Worm (Caenorhabditis elegans) whole organism, L4 larva: ENCODE measurements around the gene trpp-6.

Experiments used
- T26A8.4 ChIP-seq: fragments of 200-800 bp; sonication (Bioruptor generic); IDR thresholded peaks from 2 replicates; pipeline ENCODE4 v1.3.6; 2022; ENCODE audit warnings: missing genetic modification characterization, missing compliant biosample characterization
- Y105C5A.15 ChIP-seq: fragments of 200-800 bp; sonication (Bioruptor generic); IDR thresholded peaks from 2 replicates; pipeline ENCODE4 v1.3.6; 2022; ENCODE audit warnings: missing genetic modification characterization, missing compliant biosample characterization
- aha-1 ChIP-seq: fragments of 150-350 bp; peaks from one replicate; lab custom pipeline; 2014; ENCODE audit warnings: missing biosample characterization, missing genetic modification characterization
- arid-1 ChIP-seq: fragments of 200-800 bp; sonication (Bioruptor generic); conservative IDR thresholded peaks from 2 replicates; pipeline ENCODE4 v1.3.6; 2022; ENCODE audit warnings: missing genetic modification reagents, missing genetic modification characterization, missing compliant biosample characterization
- ceh-20 ChIP-seq: fragments of 200-800 bp; sonication (Bioruptor generic); IDR thresholded peaks from 2 replicates; pipeline ENCODE4 v1.3.6; 2022; ENCODE audit warnings: missing genetic modification reagents, missing genetic modification characterization, missing compliant biosample characterization
- ceh-28 ChIP-seq: fragments of 150-350 bp; optimal IDR thresholded peaks from 2 replicates; lab custom pipeline; 2014; ENCODE audit warnings: missing biosample characterization, missing genetic modification reagents, missing genetic modification characterization
- ceh-82 ChIP-seq: sonication (generic microtip); optimal IDR thresholded peaks from 2 replicates; lab custom pipeline; 2017; ENCODE audit warnings: missing biosample characterization, missing genetic modification characterization
- ces-1 ChIP-seq: fragments of 150-350 bp; sonication (generic microtip); optimal IDR thresholded peaks from 4 replicates; lab custom pipeline; 2014; ENCODE audit warnings: missing biosample characterization, missing genetic modification reagents, missing genetic modification characterization
- ctbp-1 ChIP-seq: fragments of 200-800 bp; sonication (Bioruptor generic); IDR thresholded peaks from 2 replicates; pipeline ENCODE4 v1.3.6; 2022; ENCODE audit warnings: missing genetic modification reagents, missing genetic modification characterization, missing compliant biosample characterization
- daf-12 ChIP-seq: fragments of 150-350 bp; optimal IDR thresholded peaks from 2 replicates; lab custom pipeline; 2014; ENCODE audit warnings: missing biosample characterization, missing genetic modification reagents, missing genetic modification characterization
- daf-16 ChIP-seq, 3 experiments: sonication (generic microtip); optimal IDR thresholded peaks; 2 replicates each; lab custom pipeline; 2016 to 2017; ENCODE audit warnings: missing genetic modification characterization in 3 of 3, missing genetic modification reagents in 3 of 3, mild to moderate bottlenecking in 2 of 3, missing compliant biosample characterization in 2 of 3, missing biosample characterization in 1 of 3, moderate library complexity in 1 of 3
- dmd-6 ChIP-seq: fragments of 200-800 bp; sonication (Bioruptor generic); IDR thresholded peaks from 2 replicates; pipeline ENCODE4 v1.3.6; 2022; ENCODE audit warnings: missing genetic modification reagents, missing genetic modification characterization, missing compliant biosample characterization
- dpl-1 ChIP-seq: fragments of 150-350 bp; optimal IDR thresholded peaks from 2 replicates; lab custom pipeline; 2014; ENCODE audit warnings: missing biosample characterization, missing genetic modification reagents, missing genetic modification characterization
- duxl-1 ChIP-seq: sonication (generic microtip); optimal IDR thresholded peaks from 2 replicates; lab custom pipeline; 2016; ENCODE audit warnings: mild to moderate bottlenecking, missing genetic modification characterization, moderate library complexity, missing compliant biosample characterization; ENCODE audit not compliant: poor library complexity
- dve-1 ChIP-seq: sonication (generic microtip); optimal IDR thresholded peaks from 2 replicates; lab custom pipeline; 2017; ENCODE audit warnings: antibody characterized with exemption, mild to moderate bottlenecking, missing genetic modification characterization, missing compliant biosample characterization; ENCODE audit not compliant: insufficient read depth
- egl-43 ChIP-seq: fragments of 200-800 bp; sonication (Bioruptor generic); IDR thresholded peaks from 2 replicates; pipeline ENCODE4 v1.3.6; 2022; ENCODE audit warnings: missing genetic modification reagents, missing genetic modification characterization, missing compliant biosample characterization
- hif-1 ChIP-seq, 2 experiments: sonication (generic microtip); optimal IDR thresholded peaks; 2 replicates each; lab custom pipeline; 2016 to 2017; ENCODE audit warnings: missing compliant biosample characterization in 2 of 2, missing genetic modification characterization in 2 of 2, missing genetic modification reagents in 2 of 2, missing genotype in 2 of 2, mild to moderate bottlenecking in 1 of 2
- hlh-11 ChIP-seq: fragments of 200-800 bp; sonication (Bioruptor generic); optimal IDR thresholded peaks from 2 replicates; lab custom pipeline; 2018; ENCODE audit warnings: mild to moderate bottlenecking, missing genetic modification characterization, missing compliant biosample characterization
- hlh-30 ChIP-seq: sonication (generic microtip); optimal IDR thresholded peaks from 2 replicates; lab custom pipeline; 2017; ENCODE audit warnings: antibody characterized with exemption, mild to moderate bottlenecking, missing genetic modification characterization, missing compliant biosample characterization; ENCODE audit not compliant: insufficient read depth
- hmg-1.1 ChIP-seq: fragments of 200-800 bp; sonication (Bioruptor generic); IDR thresholded peaks from 2 replicates; pipeline ENCODE4 v1.3.6; 2022; ENCODE audit warnings: missing genetic modification reagents, missing genetic modification characterization, missing compliant biosample characterization
- lim-7 ChIP-seq: fragments of 200-800 bp; sonication (Bioruptor generic); IDR thresholded peaks from 2 replicates; pipeline ENCODE4 v1.3.6; 2022; ENCODE audit warnings: missing genetic modification characterization, missing compliant biosample characterization
- lsy-2 ChIP-seq, 2 experiments: fragments of 150-350 bp in 1 of 2; sonication (generic microtip) in 1 of 2; optimal IDR thresholded peaks; 2 replicates each; lab custom pipeline; 2014 to 2017; ENCODE audit warnings: missing biosample characterization in 2 of 2, missing genetic modification characterization in 2 of 2
- mdl-1 ChIP-seq, 2 experiments: fragments of 150-350 bp in 1 of 2; sonication (generic microtip) in 1 of 2; optimal IDR thresholded peaks; 2 replicates each; lab custom pipeline; 2014 to 2017; ENCODE audit warnings: missing biosample characterization in 2 of 2, missing genetic modification characterization in 2 of 2
- mes-2 ChIP-seq: sonication (generic microtip); optimal IDR thresholded peaks from 2 replicates; lab custom pipeline; 2016; ENCODE audit warnings: missing genotype, mild to moderate bottlenecking, missing genetic modification characterization, missing compliant biosample characterization; ENCODE audit not compliant: poor library complexity, severe bottlenecking
- mxl-2 ChIP-seq: fragments of 200-800 bp; sonication (Bioruptor generic); conservative IDR thresholded peaks from 2 replicates; pipeline ENCODE4 v1.3.6; 2022; ENCODE audit warnings: missing genetic modification reagents, missing genetic modification characterization, missing compliant biosample characterization
- mxl-3 ChIP-seq: fragments of 200-800 bp; sonication (Bioruptor generic); optimal IDR thresholded peaks from 2 replicates; lab custom pipeline; 2018; ENCODE audit warnings: mild to moderate bottlenecking, missing genetic modification characterization, missing compliant biosample characterization
- nhr-10 ChIP-seq: fragments of 150-350 bp; optimal IDR thresholded peaks from 2 replicates; lab custom pipeline; 2014; ENCODE audit warnings: missing biosample characterization, missing genetic modification characterization
- nhr-102 ChIP-seq: sonication (generic microtip); optimal IDR thresholded peaks from 2 replicates; lab custom pipeline; 2016; ENCODE audit warnings: mild to moderate bottlenecking, missing genetic modification characterization, moderate library complexity, missing compliant biosample characterization
- nhr-11 ChIP-seq: fragments of 150-350 bp; optimal IDR thresholded peaks from 2 replicates; lab custom pipeline; 2014; ENCODE audit warnings: missing biosample characterization, missing genetic modification characterization
- nhr-28 ChIP-seq: fragments of 150-350 bp; optimal IDR thresholded peaks from 2 replicates; lab custom pipeline; 2014; ENCODE audit warnings: missing biosample characterization, missing genetic modification characterization
- nhr-42 ChIP-seq: fragments of 200-800 bp; sonication (Bioruptor generic); IDR thresholded peaks from 2 replicates; pipeline ENCODE4 v1.3.6; 2022; ENCODE audit warnings: missing genetic modification characterization, missing compliant biosample characterization
- nhr-48 ChIP-seq: sonication (generic microtip); optimal IDR thresholded peaks from 2 replicates; lab custom pipeline; 2016; ENCODE audit warnings: mild to moderate bottlenecking, missing genetic modification characterization, missing compliant biosample characterization
- nhr-6 ChIP-seq: fragments of 150-350 bp; optimal IDR thresholded peaks from 2 replicates; lab custom pipeline; 2014; ENCODE audit warnings: missing biosample characterization, missing genetic modification characterization
- pqm-1 ChIP-seq: sonication (generic microtip); optimal IDR thresholded peaks from 2 replicates; lab custom pipeline; 2017; ENCODE audit warnings: missing biosample characterization, missing genetic modification characterization
- rbr-2 ChIP-seq: sonication (generic microtip); optimal IDR thresholded peaks from 2 replicates; lab custom pipeline; 2016; ENCODE audit warnings: missing genotype, missing genetic modification characterization, missing compliant biosample characterization
- sdz-12 ChIP-seq: fragments of 200-800 bp; sonication (Bioruptor generic); optimal IDR thresholded peaks from 2 replicates; lab custom pipeline; 2018; ENCODE audit warnings: mild to moderate bottlenecking, missing genetic modification characterization, missing compliant biosample characterization
- snpc-1.2 ChIP-seq: fragments of 200-800 bp; sonication (Bioruptor generic); IDR thresholded peaks from 2 replicates; pipeline ENCODE4 v1.3.6; 2022; ENCODE audit warnings: missing genetic modification reagents, missing genetic modification characterization, missing compliant biosample characterization
- snpc-4 ChIP-seq: fragments of 150-350 bp; optimal IDR thresholded peaks from 2 replicates; lab custom pipeline; 2014; ENCODE audit warnings: missing biosample characterization, missing genetic modification characterization
- spr-1 ChIP-seq: sonication (generic microtip); optimal IDR thresholded peaks from 2 replicates; lab custom pipeline; 2016; ENCODE audit warnings: mild to moderate bottlenecking, missing genetic modification characterization, missing compliant biosample characterization
- spr-3 ChIP-seq: fragments of 200-800 bp; sonication (Bioruptor generic); optimal IDR thresholded peaks from 2 replicates; lab custom pipeline; 2018; ENCODE audit warnings: mild to moderate bottlenecking, missing genetic modification characterization, missing compliant biosample characterization
- tag-97 ChIP-seq: fragments of 200-800 bp; sonication (Bioruptor generic); IDR thresholded peaks from 2 replicates; pipeline ENCODE4 v1.3.6; 2022; ENCODE audit warnings: missing genetic modification characterization, missing compliant biosample characterization
- unc-39 ChIP-seq: sonication (generic microtip); optimal IDR thresholded peaks from 2 replicates; lab custom pipeline; 2017; ENCODE audit warnings: missing biosample characterization, missing genetic modification characterization
- unc-62 ChIP-seq, 3 experiments: fragments of 150-350 bp in 1 of 3; sonication (generic microtip); optimal IDR thresholded peaks in 2 of 3; peaks in 1 of 3; 1 replicate in 1 of 3; 2 replicates in 2 of 3; lab custom pipeline; 2014 to 2017; ENCODE audit warnings: missing biosample characterization in 3 of 3, missing genetic modification characterization in 3 of 3, missing genetic modification reagents in 3 of 3, missing genotype in 1 of 3
- zfp-3 ChIP-seq: fragments of 200-800 bp; sonication (Bioruptor generic); conservative IDR thresholded peaks from 2 replicates; pipeline ENCODE4 v1.3.6; 2022; ENCODE audit warnings: missing genetic modification reagents, missing genetic modification characterization, missing compliant biosample characterization
- zip-2 ChIP-seq: fragments of 150-350 bp; optimal IDR thresholded peaks from 2 replicates; lab custom pipeline; 2014; ENCODE audit warnings: missing biosample characterization, missing genetic modification characterization
- ztf-7 ChIP-seq: fragments of 150-350 bp; optimal IDR thresholded peaks from 2 replicates; lab custom pipeline; 2014; ENCODE audit warnings: missing biosample characterization, missing genetic modification characterization

The trpp-6 gene

DNA sequence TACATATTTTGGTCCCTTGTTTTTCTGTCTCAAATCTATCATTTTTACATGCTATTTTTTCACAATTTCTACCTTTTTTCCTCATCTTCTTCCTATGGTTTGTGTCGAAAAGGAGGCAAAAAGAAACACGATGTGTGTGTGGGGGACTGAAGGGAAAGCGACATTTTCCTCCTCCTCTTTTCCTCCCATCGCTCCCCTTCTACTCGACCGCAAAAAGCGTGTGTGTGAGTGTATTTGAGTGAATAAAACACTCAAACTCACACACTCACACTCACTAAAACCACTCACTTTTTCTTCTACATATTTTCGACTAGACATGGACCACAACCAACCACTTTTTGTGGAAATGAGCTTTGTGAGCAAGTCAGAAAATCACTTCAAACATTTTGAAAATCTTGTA lies 49.8 kb downstream of the trpp-6 start (continued):
- TF ChIP-seq lim-7 (GFP tag; lab: Robert Waterston, UW), result 0 out of 2 replicates have a peak, but pooled peaks have one; percentile 40
- TF ChIP-seq arid-1, result 0 out of 2 replicates have a peak, but pooled peaks have one; percentile 6

DNA sequence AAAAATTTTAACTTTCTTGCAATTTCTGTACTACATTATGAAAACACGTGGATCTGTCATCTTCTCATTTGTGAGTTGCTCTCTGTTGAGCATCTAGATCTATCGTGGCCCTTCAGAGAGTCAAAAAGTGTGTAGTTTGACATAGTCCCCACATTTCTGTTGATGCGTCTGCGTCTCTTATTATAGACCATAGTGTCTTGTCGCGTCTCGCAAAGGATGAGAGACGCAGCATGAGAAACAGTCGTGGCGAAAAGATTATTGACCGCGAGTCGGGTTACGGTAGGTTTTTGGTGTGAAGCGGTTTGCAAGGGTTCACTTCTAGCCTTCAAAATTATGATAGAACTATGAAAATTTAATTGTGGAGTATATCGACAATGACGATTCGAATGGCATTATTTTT lies 50.6 kb downstream of the trpp-6 start:
- peak in 1 of 2 experiments; percentile 47 for TF ChIP-seq hif-1 (tag; optimal IDR thresholded peaks at IDR 0.05; lab: Kevin White, UChicago)
- TF ChIP-seq Y105C5A.15 (GFP tag; lab: Robert Waterston, UW), result no peak
- no peak for TF ChIP-seq snpc-1.2 (GFP tag; lab: Robert Waterston, UW)
- TF ChIP-seq daf-16 (GFP tag; optimal IDR thresholded peaks at IDR 0.05; lab: Kevin White, UChicago), result no peak
- peak; percentile 61 for TF ChIP-seq daf-16 (tag; optimal IDR thresholded peaks at IDR 0.05; lab: Kevin White, UChicago)
- TF ChIP-seq mxl-2 (GFP tag; lab: Robert Waterston, UW), result no peak
- peak; percentile 46 for TF ChIP-seq nhr-11 (tag; lab: Kevin White, UChicago)
- peak; percentile 31 for TF ChIP-seq duxl-1
- no peak for TF ChIP-seq nhr-10 (tag; lab: Kevin White, UChicago)
- TF ChIP-seq hmg-1.1 (GFP tag; lab: Robert Waterston, UW), result peak; percentile 78
- peak in 1 of 2 experiments; percentile 97 for TF ChIP-seq unc-62 (GFP tag; optimal IDR thresholded peaks at IDR 0.05 in 1 of 2; lab: Kevin White, UChicago)
- no peak for TF ChIP-seq unc-62 (tag; optimal IDR thresholded peaks at IDR 0.05; lab: Kevin White, UChicago)
- peak; percentile 15 for TF ChIP-seq nhr-48 (tag; lab: Kevin White, UChicago)
- peak; percentile 97 for TF ChIP-seq aha-1 (tag; lab: Kevin White, UChicago)
- TF ChIP-seq nhr-6 (tag; lab: Kevin White, UChicago), result peak; percentile 70
- peak; percentile 50; the same call in 1 of the 2 replicates for TF ChIP-seq ctbp-1 (GFP tag; lab: Robert Waterston, UW)
- peak; percentile 51 for TF ChIP-seq rbr-2
- TF ChIP-seq ztf-7 (tag; lab: Kevin White, UChicago), result no peak
- peak; percentile 49 for TF ChIP-seq nhr-28 (tag; lab: Kevin White, UChicago)
- TF ChIP-seq mxl-3, result peak; percentile 57
- peak; percentile 71 for TF ChIP-seq ceh-20 (GFP tag; lab: Robert Waterston, UW)
- peak; percentile 45 to 65 for TF ChIP-seq mdl-1 (tag; optimal IDR thresholded peaks at IDR 0.05; lab: Kevin White, UChicago)
- no peak for TF ChIP-seq daf-12 (tag; lab: Kevin White, UChicago)
- TF ChIP-seq snpc-4 (tag; lab: Kevin White, UChicago), result no peak
- no peak for TF ChIP-seq tag-97 (GFP tag; lab: Robert Waterston, UW)
- peak; percentile 38; the same call in 1 of the 2 replicates for TF ChIP-seq T26A8.4 (GFP tag; lab: Robert Waterston, UW)
- TF ChIP-seq arid-1, result peak; percentile 42; the same call in 1 of the 2 replicates
- TF ChIP-seq hlh-11 (tag; lab: Kevin White, UChicago), result peak; percentile 66
- 0 out of 2 replicates have a peak, but pooled peaks have one; percentile 48 for TF ChIP-seq zfp-3
- TF ChIP-seq dpl-1, result peak; percentile 49
- TF ChIP-seq dmd-6 (GFP tag; lab: Robert Waterston, UW), result peak; percentile 61
- no peak for TF ChIP-seq sdz-12
- TF ChIP-seq spr-3 (GFP tag; lab: Kevin White, UChicago), result peak; percentile 49
- TF ChIP-seq ceh-28 (tag; lab: Kevin White, UChicago), result peak; percentile 33
- TF ChIP-seq egl-43 (GFP tag; lab: Robert Waterston, UW), result no peak
- peak; percentile 6 for TF ChIP-seq nhr-102 (tag; lab: Kevin White, UChicago)
- no peak for TF ChIP-seq ces-1 (GFP tag; lab: Kevin White, UChicago)
- no peak for TF ChIP-seq zip-2
- peak; percentile 75 for TF ChIP-seq dve-1
- TF ChIP-seq pqm-1 (tag; lab: Kevin White, UChicago), result no peak
- TF ChIP-seq spr-1 (tag; lab: Kevin White, UChicago), result peak; percentile 10
- no peak for TF ChIP-seq ceh-82 (tag; lab: Kevin White, UChicago)
- TF ChIP-seq hlh-30 (tag; lab: Kevin White, UChicago), result peak; percentile 76
- TF ChIP-seq lsy-2 (tag; optimal IDR thresholded peaks at IDR 0.05; lab: Kevin White, UChicago), result peak; percentile 87 to 97
- TF ChIP-seq unc-39, result no peak
- peak; percentile 79 for TF ChIP-seq mes-2 (tag; lab: Kevin White, UChicago)
- no peak for TF ChIP-seq nhr-42 (GFP tag; lab: Robert Waterston, UW)
